Worm (Caenorhabditis elegans) whole organism, mixed stage, embryonic: ENCODE results near the gene F07A11.4.

ENCODE experiments used
- ces-1 ChIP-seq: fragments of 150-350 bp; optimal IDR thresholded peaks from 2 replicates; lab custom pipeline; 2014; ENCODE audit warnings: missing biosample characterization, missing genetic modification reagents, missing genetic modification characterization
- flh-1 ChIP-seq: fragments of 200-800 bp; sonication (Bioruptor generic); optimal IDR thresholded peaks from 2 replicates; lab custom pipeline; 2018; ENCODE audit warnings: mild to moderate bottlenecking, missing genetic modification characterization, moderate library complexity, missing compliant biosample characterization
- pha-4 ChIP-seq: fragments of 150-350 bp; optimal IDR thresholded peaks from 2 replicates; lab custom pipeline; 2018; ENCODE audit warnings: missing biosample characterization, missing genetic modification reagents, missing genetic modification characterization
- snpc-4 ChIP-seq: fragments of 150-350 bp; optimal IDR thresholded peaks from 2 replicates; lab custom pipeline; 2014; ENCODE audit warnings: missing biosample characterization, missing genetic modification characterization

DNA sequence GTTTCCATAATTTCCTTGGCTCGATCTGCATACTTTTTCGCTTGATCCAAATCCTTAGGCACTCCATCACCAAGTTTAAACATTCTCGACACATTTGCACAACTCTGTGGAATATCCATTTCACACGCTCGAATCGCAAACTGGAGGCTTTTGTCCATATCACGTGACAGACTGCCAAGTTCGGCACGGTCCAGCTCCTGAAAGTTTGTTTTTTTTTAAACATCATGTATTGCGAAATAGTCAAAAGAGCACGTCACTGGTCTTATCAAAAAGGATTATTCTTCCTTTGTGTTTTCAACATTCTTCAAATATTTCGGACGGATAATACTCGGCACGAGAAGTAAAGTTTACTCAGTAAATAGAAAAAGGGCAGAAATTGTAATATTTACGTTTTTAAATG is 48.4 kb downstream of the F07A11.4 start:
- no peak for TF ChIP-seq ces-1
- TF ChIP-seq pha-4 (tag; lab: Kevin White, UChicago), result no peak
- no peak for TF ChIP-seq snpc-4 (tag; lab: Kevin White, UChicago)
- TF ChIP-seq flh-1, result no peak
